Fruit fly (Drosophila melanogaster) whole organism, embryonic: ENCODE data around the gene Tango5.
A peak's percentile ranks its signal among the peaks of the same experiment; 100 is the strongest.

Experiments
- CG12071 ChIP-seq: fragments of 200-800 bp; sonication (Bioruptor generic); optimal IDR thresholded peaks from 3 replicates; lab custom pipeline; 2018; ENCODE audit warnings: missing biosample characterization, mild to moderate bottlenecking, missing genetic modification characterization
- CG12744 ChIP-seq: fragments of 200-800 bp; sonication (Bioruptor generic); optimal IDR thresholded peaks from 2 replicates; lab custom pipeline; 2016; ENCODE audit warnings: missing biosample characterization, missing genetic modification characterization
- CG13296 ChIP-seq: fragments of 200-800 bp; sonication (Bioruptor generic); optimal IDR thresholded peaks from 3 replicates; lab custom pipeline; 2018; ENCODE audit warnings: missing biosample characterization, mild to moderate bottlenecking, missing genetic modification characterization
- CG13424 ChIP-seq: fragments of 200-800 bp; sonication (Bioruptor generic); optimal IDR thresholded peaks from 2 replicates; lab custom pipeline; 2019; ENCODE audit warnings: missing biosample characterization, mild to moderate bottlenecking, missing genetic modification characterization, moderate library complexity
- CG1529 ChIP-seq: fragments of 200-800 bp; sonication (Bioruptor generic); optimal IDR thresholded peaks from 3 replicates; lab custom pipeline; 2018; ENCODE audit warnings: missing biosample characterization, missing genetic modification characterization
- CG15514 ChIP-seq: fragments of 200-800 bp; sonication (Bioruptor generic); optimal IDR thresholded peaks from 3 replicates; lab custom pipeline; 2017; ENCODE audit warnings: missing biosample characterization, missing genetic modification characterization, mild to moderate bottlenecking, moderate library complexity, missing genetic modification reagents
- CG15601 ChIP-seq: fragments of 200-800 bp; sonication (Bioruptor generic); optimal IDR thresholded peaks from 3 replicates; lab custom pipeline; 2019; ENCODE audit warnings: missing biosample characterization, mild to moderate bottlenecking, missing genetic modification characterization, moderate library complexity
- CG16815 ChIP-seq: fragments of 200-800 bp; sonication (Bioruptor generic); optimal IDR thresholded peaks from 3 replicates; lab custom pipeline; 2017; ENCODE audit warnings: missing biosample characterization, mild to moderate bottlenecking, missing genetic modification characterization
- CG17328 ChIP-seq: fragments of 200-800 bp; sonication (Bioruptor generic); IDR thresholded peaks from 2 replicates; pipeline ENCODE4 v1.3.6; 2022; ENCODE audit warnings: missing biosample characterization, missing genetic modification characterization
- CG1832 ChIP-seq: fragments of 200-800 bp; sonication (Bioruptor generic); optimal IDR thresholded peaks from 2 replicates; lab custom pipeline; 2017; ENCODE audit warnings: missing biosample characterization, mild to moderate bottlenecking, missing genetic modification characterization, inconsistent platforms
- CG18599 ChIP-seq: fragments of 200-800 bp; sonication (Bioruptor generic); optimal IDR thresholded peaks from 3 replicates; lab custom pipeline; 2017; ENCODE audit warnings: missing biosample characterization, missing genetic modification characterization, mild to moderate bottlenecking, moderate library complexity, missing genetic modification reagents
- CG4360 ChIP-seq: fragments of 200-800 bp; sonication (Bioruptor generic); IDR thresholded peaks from 2 replicates; pipeline ENCODE4 v1.3.6; 2022; ENCODE audit warnings: missing biosample characterization, missing genetic modification characterization
- CG5180 ChIP-seq: fragments of 200-800 bp; sonication (Bioruptor generic); optimal IDR thresholded peaks from 3 replicates; lab custom pipeline; 2017; ENCODE audit warnings: missing biosample characterization, missing genetic modification characterization, mild to moderate bottlenecking, moderate library complexity, missing genetic modification reagents
- CG6791 ChIP-seq: fragments of 200-800 bp; sonication (Bioruptor generic); IDR thresholded peaks from 3 replicates; pipeline ENCODE4 v1.3.6; 2022; ENCODE audit warnings: missing biosample characterization, missing genetic modification characterization; ENCODE audit not compliant: partially characterized antibody
- CG7839 ChIP-seq: fragments of 200-800 bp; sonication (Bioruptor generic); optimal IDR thresholded peaks from 3 replicates; lab custom pipeline; 2018; ENCODE audit warnings: missing biosample characterization, mild to moderate bottlenecking, missing genetic modification characterization, moderate library complexity
- CG8359 ChIP-seq: fragments of 200-800 bp; sonication (Bioruptor generic); optimal IDR thresholded peaks from 2 replicates; lab custom pipeline; 2017; ENCODE audit warnings: missing biosample characterization, mild to moderate bottlenecking, missing genetic modification characterization, borderline replicate concordance
- CG8924 ChIP-seq: fragments of 200-800 bp; optimal IDR thresholded peaks from 3 replicates; lab custom pipeline; 2019; ENCODE audit warnings: missing biosample characterization, mild to moderate bottlenecking, missing genetic modification characterization, moderate library complexity
- Chrac-16 ChIP-seq: fragments of 200-800 bp; sonication (Bioruptor generic); optimal IDR thresholded peaks from 3 replicates; lab custom pipeline; 2016; ENCODE audit warnings: missing biosample characterization, missing genetic modification characterization
- Dbx ChIP-seq: fragments of 200-800 bp; sonication (Bioruptor generic); IDR thresholded peaks from 3 replicates; pipeline ENCODE4 v1.3.6; 2022; ENCODE audit warnings: missing biosample characterization, missing genetic modification characterization
- HLH3B ChIP-seq: fragments of 200-800 bp; sonication (Bioruptor generic); IDR thresholded peaks from 2 replicates; pipeline ENCODE4 v1.3.6; 2022; ENCODE audit warnings: missing biosample characterization, missing genetic modification characterization
- Hmr ChIP-seq: fragments of 200-800 bp; sonication (Bioruptor generic); optimal IDR thresholded peaks from 3 replicates; lab custom pipeline; 2017; ENCODE audit warnings: mild to moderate bottlenecking, missing biosample characterization, missing genetic modification reagents, missing genetic modification characterization
- Hr78 ChIP-seq, 2 experiments: fragments of 200-800 bp in 1 of 2; fragments of >200 bp in 1 of 2; sonication (Bioruptor generic) in 1 of 2; optimal IDR thresholded peaks; 2 replicates each; lab custom pipeline; 2017 to 2019; ENCODE audit warnings: missing biosample characterization in 2 of 2, missing genetic modification characterization in 2 of 2, mild to moderate bottlenecking in 1 of 2, moderate library complexity in 1 of 2
- Lpt ChIP-seq: fragments of >200 bp; optimal IDR thresholded peaks from 2 replicates; lab custom pipeline; 2018; ENCODE audit warnings: missing biosample characterization, missing genetic modification characterization
- MTF-1 ChIP-seq: fragments of 200-800 bp; sonication (Bioruptor generic); optimal IDR thresholded peaks from 2 replicates; lab custom pipeline; 2018; ENCODE audit warnings: missing biosample characterization, mild to moderate bottlenecking, missing genetic modification characterization, borderline replicate concordance
- Med ChIP-seq: fragments of 200-800 bp; sonication (Bioruptor generic); peaks from one replicate; lab custom pipeline; 2016; ENCODE audit warnings: missing biosample characterization, missing genetic modification characterization, mild to moderate bottlenecking, inconsistent platforms, moderate library complexity
- NK7.1 ChIP-seq: fragments of 200-800 bp; sonication (Bioruptor generic); optimal IDR thresholded peaks from 3 replicates; lab custom pipeline; 2016; ENCODE audit warnings: missing biosample characterization, missing genetic modification characterization
- Pdp1 ChIP-seq, 2 experiments: fragments of 200-800 bp; sonication (Bioruptor generic); optimal IDR thresholded peaks; 3 replicates each; lab custom pipeline; 2016; ENCODE audit warnings: missing biosample characterization in 2 of 2, missing genetic modification characterization in 2 of 2, mild to moderate bottlenecking in 1 of 2, moderate library complexity in 1 of 2
- Ravus ChIP-seq: fragments of 200-800 bp; sonication (Bioruptor generic); IDR thresholded peaks from 2 replicates; pipeline ENCODE4 v1.3.6; 2022; ENCODE audit warnings: missing biosample characterization, missing genetic modification characterization
- Sin3A ChIP-seq: fragments of >200 bp; optimal IDR thresholded peaks from 2 replicates; lab custom pipeline; 2018
- Stat92E ChIP-seq, 3 experiments: fragments of >200 bp in 2 of 3; fragments of 200-800 bp in 1 of 3; sonication (Bioruptor generic) in 1 of 3; optimal IDR thresholded peaks; 2 replicates each; lab custom pipeline; 2017 to 2019; ENCODE audit warnings: missing biosample characterization in 3 of 3, missing genetic modification characterization in 3 of 3, mild to moderate bottlenecking in 1 of 3, moderate library complexity in 1 of 3
- Trl ChIP-seq, 3 experiments: fragments of >200 bp in 2 of 3; fragments of 200-800 bp in 1 of 3; sonication (Bioruptor generic) in 1 of 3; optimal IDR thresholded peaks; 2 replicates in 1 of 3; 3 replicates in 2 of 3; lab custom pipeline; 2016 to 2017; ENCODE audit warnings: missing biosample characterization in 1 of 3, missing genetic modification characterization in 1 of 3
- az2 ChIP-seq: fragments of 200-800 bp; sonication (Bioruptor generic); optimal IDR thresholded peaks from 3 replicates; lab custom pipeline; 2016; ENCODE audit warnings: missing biosample characterization, missing genetic modification characterization
- cg ChIP-seq: fragments of 200-800 bp; sonication (Bioruptor generic); optimal IDR thresholded peaks from 3 replicates; lab custom pipeline; 2019; ENCODE audit warnings: missing biosample characterization, mild to moderate bottlenecking, missing genetic modification characterization, moderate library complexity
- chm ChIP-seq: fragments of 200-800 bp; sonication (Bioruptor generic); IDR thresholded peaks from 2 replicates; pipeline ENCODE4 v1.3.6; 2022; ENCODE audit warnings: missing biosample characterization, missing genetic modification characterization
- ems ChIP-seq: fragments of 200-800 bp; sonication (Bioruptor generic); optimal IDR thresholded peaks from 3 replicates; lab custom pipeline; 2016; ENCODE audit warnings: missing biosample characterization, missing genetic modification characterization
- esg ChIP-seq: fragments of 200-800 bp; sonication (Bioruptor generic); conservative IDR thresholded peaks from 2 replicates; pipeline ENCODE4 v1.3.6; 2022; ENCODE audit warnings: missing biosample characterization, missing genetic modification characterization
- exex ChIP-seq: fragments of 200-800 bp; sonication (Bioruptor generic); optimal IDR thresholded peaks from 4 replicates; lab custom pipeline; 2018; ENCODE audit warnings: missing biosample characterization, mild to moderate bottlenecking, missing genetic modification characterization, moderate library complexity
- kni ChIP-seq: fragments of 200-800 bp; sonication (Bioruptor generic); optimal IDR thresholded peaks from 3 replicates; lab custom pipeline; 2017; ENCODE audit warnings: mild to moderate bottlenecking, missing biosample characterization, missing genetic modification reagents, missing genetic modification characterization
- lab ChIP-seq: fragments of 200-800 bp; sonication (Bioruptor generic); optimal IDR thresholded peaks from 3 replicates; lab custom pipeline; 2017; ENCODE audit warnings: missing biosample characterization, missing genetic modification characterization, mild to moderate bottlenecking, moderate library complexity, missing genetic modification reagents
- lmd ChIP-seq: fragments of 200-800 bp; sonication (Bioruptor generic); IDR thresholded peaks from 2 replicates; pipeline ENCODE4 v1.3.6; 2022; ENCODE audit warnings: missing biosample characterization, missing genetic modification characterization
- mirr ChIP-seq: fragments of 200-800 bp; sonication (Bioruptor generic); optimal IDR thresholded peaks from 3 replicates; lab custom pipeline; 2018; ENCODE audit warnings: missing biosample characterization, mild to moderate bottlenecking, missing genetic modification characterization
- nau ChIP-seq: fragments of 200-800 bp; sonication (Bioruptor generic); optimal IDR thresholded peaks from 3 replicates; lab custom pipeline; 2017; ENCODE audit warnings: missing biosample characterization, mild to moderate bottlenecking, missing genetic modification characterization, missing genetic modification reagents
- ranshi ChIP-seq: fragments of 200-800 bp; sonication (Bioruptor generic); IDR thresholded peaks from 2 replicates; pipeline ENCODE4 v1.3.6; 2022; ENCODE audit warnings: missing biosample characterization, missing genetic modification characterization
- sens ChIP-seq: fragments of 200-800 bp; sonication (Bioruptor generic); peaks from one replicate; lab custom pipeline; 2016; ENCODE audit warnings: missing biosample characterization, missing genetic modification characterization
- sug ChIP-seq: fragments of 200-800 bp; optimal IDR thresholded peaks from 2 replicates; lab custom pipeline; 2019; ENCODE audit warnings: missing biosample characterization, mild to moderate bottlenecking, missing genetic modification characterization, moderate library complexity
- unc-4 ChIP-seq: fragments of 200-800 bp; sonication (Bioruptor generic); IDR thresholded peaks from 2 replicates; pipeline ENCODE4 v1.3.6; 2022; ENCODE audit warnings: missing biosample characterization, missing genetic modification characterization; ENCODE audit not compliant: partially characterized antibody

The Tango5 gene

DNA sequence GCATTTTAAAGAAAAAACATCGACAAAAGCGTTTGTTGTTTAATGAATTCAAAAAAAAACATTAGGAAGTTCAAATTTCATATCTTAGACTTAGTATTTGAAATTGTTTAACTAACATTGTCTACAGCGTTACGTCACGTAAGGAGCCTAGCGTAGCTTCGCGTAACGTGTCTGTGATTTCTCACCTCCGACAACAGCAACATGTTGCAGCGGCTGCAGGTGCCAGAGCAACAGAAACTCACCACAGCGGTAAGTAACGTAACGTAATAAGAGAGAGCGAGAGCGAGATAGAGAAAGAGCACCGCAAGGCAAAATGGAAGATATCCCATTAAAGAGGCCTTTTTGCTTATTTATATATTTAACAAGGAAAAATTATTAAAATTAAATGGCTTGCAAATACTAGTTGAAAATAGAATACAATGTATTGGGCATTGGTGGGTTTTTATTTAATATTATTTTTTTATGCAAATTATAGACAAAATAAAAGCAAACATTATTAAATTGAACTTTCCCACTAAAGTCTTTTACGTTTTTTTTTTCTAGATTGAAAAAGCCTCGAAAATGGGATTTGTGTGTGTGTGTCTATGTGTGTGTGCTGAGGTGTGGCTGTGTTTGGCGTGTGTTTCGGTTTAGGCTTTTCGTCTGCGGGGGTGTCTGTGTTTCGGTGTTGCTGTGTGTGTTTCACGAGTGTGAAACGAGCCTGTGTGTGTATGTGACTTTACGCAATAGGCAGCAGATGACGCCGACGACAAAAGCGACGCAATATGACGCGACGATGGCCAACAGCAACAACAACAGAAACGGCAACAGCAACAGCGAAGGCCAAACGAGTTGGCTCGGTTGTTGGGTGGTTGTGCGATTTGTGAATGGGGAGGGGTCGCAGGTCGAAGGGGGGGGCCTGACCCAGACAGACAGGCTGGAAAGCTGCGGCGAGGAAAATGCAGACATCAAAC is 34.0 kb downstream of the Tango5 start (continued):
- no peak for TF ChIP-seq CG1832 (GFP tag; lab: Kevin White, UChicago)
- no peak for TF ChIP-seq CG16815 (GFP tag; lab: Kevin White, UChicago)
- no peak for TF ChIP-seq nau (GFP tag; lab: Kevin White, UChicago)
- no peak for TF ChIP-seq CG17328
- no peak for TF ChIP-seq Sin3A (lab: Kevin White, UChicago)
- TF ChIP-seq HLH3B (GFP tag; lab: Robert Waterston, UW), result no peak
- TF ChIP-seq NK7.1 (GFP tag; lab: Kevin White, UChicago), result no peak
- peak; percentile 20 for TF ChIP-seq sug (tag; lab: Kevin White, UChicago)
- no peak for TF ChIP-seq lmd (GFP tag; lab: Robert Waterston, UW)
- no peak for TF ChIP-seq Lpt (GFP tag; lab: Kevin White, UChicago)
- TF ChIP-seq az2, result no peak
- TF ChIP-seq CG18599 (GFP tag; lab: Kevin White, UChicago), result no peak
- peak; percentile 65 for TF ChIP-seq sens (GFP tag; lab: Kevin White, UChicago)
- no peak for TF ChIP-seq CG15514 (GFP tag; lab: Kevin White, UChicago)
- no peak for TF ChIP-seq Ravus (GFP tag; lab: Robert Waterston, UW)
- TF ChIP-seq CG12744 (GFP tag; lab: Kevin White, UChicago), result no peak
- TF ChIP-seq CG7839 (tag; lab: Kevin White, UChicago), result no peak
- TF ChIP-seq cg, result peak; percentile 86
- no peak for TF ChIP-seq ranshi
- TF ChIP-seq CG5180, result peak; percentile 11
- no peak for TF ChIP-seq CG6791 (GFP tag; lab: Robert Waterston, UW)
- TF ChIP-seq esg, result no peak

DNA sequence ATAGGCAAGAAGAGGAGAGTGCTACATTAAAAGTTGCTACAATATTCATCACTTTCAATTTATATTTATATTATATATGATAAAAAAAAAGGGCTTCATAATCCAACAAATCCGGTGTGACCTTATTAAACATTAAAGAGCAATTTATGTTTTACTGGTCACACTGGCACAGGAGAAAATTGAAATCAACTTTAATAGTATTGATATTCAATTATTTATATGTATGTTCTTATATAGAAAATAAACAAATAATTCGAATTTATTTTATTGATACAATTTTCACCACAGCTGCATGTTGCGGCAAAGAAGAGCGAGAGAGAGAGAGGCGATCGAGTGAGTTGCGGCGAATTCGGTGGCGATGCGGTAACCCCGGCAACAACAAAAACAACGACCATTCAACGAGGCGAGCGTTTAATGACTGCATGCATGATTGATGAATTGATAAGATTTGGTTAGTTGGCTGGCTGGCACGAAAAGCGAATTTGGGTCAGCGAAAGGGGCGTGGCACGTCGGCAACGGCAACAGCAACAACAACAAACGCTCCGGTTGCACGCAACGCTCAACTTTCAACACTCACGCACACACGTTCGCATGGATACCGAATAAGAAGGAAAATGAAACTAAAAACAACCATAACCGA is 34.9 kb downstream of the Tango5 start:
- TF ChIP-seq CG8924 (tag; lab: Kevin White, UChicago) (no peak), Med (GFP tag; lab: Kevin White, UChicago) (peak; percentile 6), exex (no peak), mirr (no peak), CG13296 (no peak), ems (GFP tag; lab: Kevin White, UChicago) (no peak), Dbx (no peak), CG12071 (no peak), chm (GFP tag; lab: Robert Waterston, UW) (peak; percentile 53; the same call in 1 of the 2 replicates), CG13424 (tag; lab: Kevin White, UChicago) (no peak), Hmr (no peak), CG8359 (GFP tag; lab: Kevin White, UChicago) (no peak), Hr78 (GFP tag; optimal IDR thresholded peaks at IDR 0.05; lab: Kevin White, UChicago) (peak in 1 of 2 experiments; percentile 2), lab (GFP tag; lab: Kevin White, UChicago) (peak; percentile 22), CG1529 (GFP tag; lab: Kevin White, UChicago) (no peak), Stat92E (GFP tag; optimal IDR thresholded peaks at IDR 0.05; lab: Kevin White, UChicago) (no peak), unc-4 (no peak), CG15601 (peak; percentile 27), Pdp1 (GFP tag; optimal IDR thresholded peaks at IDR 0.05; lab: Kevin White, UChicago) (peak in 1 of 2 experiments; percentile 91), Chrac-16 (GFP tag; lab: Kevin White, UChicago) (no peak), CG6791 (GFP tag; lab: Robert Waterston, UW) (0 out of 3 replicates have a peak, but pooled peaks have one; percentile 27), kni (peak; percentile 57), CG4360 (GFP tag; lab: Robert Waterston, UW) (peak; percentile 88), Trl (optimal IDR thresholded peaks at IDR 0.05; lab: Kevin White, UChicago) (peak in 1 of 2 experiments; percentile 19), Trl (GFP tag; optimal IDR thresholded peaks at IDR 0.05; lab: Kevin White, UChicago) (no peak), MTF-1 (GFP tag; lab: Kevin White, UChicago) (no peak)
